Worm (Caenorhabditis elegans) whole organism, young adult: ENCODE results near the gene D1086.2.

Source experiments
- Y79H2A.3 ChIP-seq: fragments of 200-800 bp; sonication (Bioruptor generic); conservative IDR thresholded peaks from 2 replicates; pipeline ENCODE4 v1.3.6; 2022; ENCODE audit warnings: missing genetic modification reagents, missing genetic modification characterization, missing compliant biosample characterization
- Y95B8A.8 ChIP-seq: fragments of 200-800 bp; sonication (Bioruptor generic); IDR thresholded peaks from 2 replicates; pipeline ENCODE4 v1.3.6; 2022; ENCODE audit warnings: missing genetic modification reagents, missing genetic modification characterization, missing compliant biosample characterization
- athp-1 ChIP-seq: sonication (generic microtip); optimal IDR thresholded peaks from 2 replicates; lab custom pipeline; 2017; ENCODE audit warnings: mild to moderate bottlenecking, missing genetic modification characterization, missing compliant biosample characterization
- ceh-58 ChIP-seq: fragments of 200-800 bp; sonication (Bioruptor generic); IDR thresholded peaks from 2 replicates; pipeline ENCODE4 v1.3.6; 2022; ENCODE audit warnings: missing genetic modification characterization, missing compliant biosample characterization
- dpff-1 ChIP-seq: sonication (generic microtip); optimal IDR thresholded peaks from 2 replicates; lab custom pipeline; 2017; ENCODE audit warnings: mild to moderate bottlenecking, missing genetic modification characterization, missing compliant biosample characterization
- egl-44 ChIP-seq: fragments of 200-800 bp; sonication (Bioruptor generic); IDR thresholded peaks from 2 replicates; pipeline ENCODE4 v1.3.6; 2022; ENCODE audit warnings: missing genetic modification reagents, missing genetic modification characterization, missing compliant biosample characterization
- lir-1 ChIP-seq: fragments of 200-800 bp; sonication (Bioruptor generic); conservative IDR thresholded peaks from 2 replicates; pipeline ENCODE4 v1.3.6; 2022; ENCODE audit warnings: missing genetic modification reagents, missing genetic modification characterization, missing compliant biosample characterization
- madf-10 ChIP-seq: sonication (generic microtip); optimal IDR thresholded peaks from 2 replicates; lab custom pipeline; 2016; ENCODE audit warnings: mild to moderate bottlenecking, missing genetic modification characterization, missing compliant biosample characterization
- sptf-2 ChIP-seq: fragments of 200-800 bp; sonication (Bioruptor generic); optimal IDR thresholded peaks from 2 replicates; lab custom pipeline; 2018; ENCODE audit warnings: mild to moderate bottlenecking, missing genetic modification characterization, missing compliant biosample characterization
- unc-62 ChIP-seq: fragments of 150-350 bp; optimal IDR thresholded peaks from 2 replicates; lab custom pipeline; 2014; ENCODE audit warnings: missing biosample characterization, missing genetic modification reagents, missing genetic modification characterization
- xnd-1 ChIP-seq: sonication (generic microtip); optimal IDR thresholded peaks from 2 replicates; lab custom pipeline; 2016; ENCODE audit warnings: missing genotype, missing genetic modification reagents, missing genetic modification characterization, missing compliant biosample characterization
- ztf-28 ChIP-seq: fragments of 200-800 bp; sonication (Bioruptor generic); IDR thresholded peaks from 2 replicates; pipeline ENCODE4 v1.3.6; 2022; ENCODE audit warnings: missing genetic modification reagents, missing genetic modification characterization, missing compliant biosample characterization

DNA sequence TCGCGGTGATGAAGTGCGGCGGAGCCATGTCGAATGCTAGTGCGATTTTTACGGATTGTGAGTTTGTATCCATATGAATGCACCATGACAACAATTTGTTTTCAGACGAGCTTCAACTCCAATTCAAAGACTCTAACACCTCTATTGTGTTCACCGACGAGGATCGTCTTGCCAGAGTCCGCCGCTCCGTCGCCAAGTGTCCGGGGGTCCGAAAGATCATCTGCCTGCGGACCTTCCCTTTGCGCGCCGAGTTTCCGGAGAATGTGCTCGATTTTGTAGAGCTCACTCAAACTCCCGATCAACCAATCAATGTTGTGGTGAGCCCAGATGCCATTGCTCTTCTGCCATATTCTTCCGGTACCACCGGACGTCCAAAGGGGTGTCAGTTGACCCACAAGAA lies 48.6 kb upstream of the D1086.2 start:
- TF ChIP-seq ceh-58 (GFP tag; lab: Robert Waterston, UW) = no peak
- TF ChIP-seq Y95B8A.8 (GFP tag; lab: Robert Waterston, UW) = no peak
- no peak for TF ChIP-seq egl-44 (GFP tag; lab: Robert Waterston, UW)
- TF ChIP-seq athp-1 (tag; lab: Kevin White, UChicago) = no peak
- no peak for TF ChIP-seq ztf-28 (GFP tag; lab: Robert Waterston, UW)
- no peak for TF ChIP-seq dpff-1
- no peak for TF ChIP-seq xnd-1 (tag; lab: Kevin White, UChicago)
- TF ChIP-seq sptf-2 (GFP tag; lab: Kevin White, UChicago) = no peak
- no peak for TF ChIP-seq lir-1 (GFP tag; lab: Robert Waterston, UW)
- no peak for TF ChIP-seq Y79H2A.3 (GFP tag; lab: Robert Waterston, UW)
- no peak for TF ChIP-seq unc-62 (GFP tag; lab: Kevin White, UChicago)
- no peak for TF ChIP-seq madf-10 (tag; lab: Kevin White, UChicago)
